Worm (Caenorhabditis elegans) whole organism, mixed stage, embryonic: ENCODE data around the gene Y49A3A.3.
A peak's percentile ranks its signal among the peaks of the same experiment; 100 is the strongest.

ENCODE experiments used
- M03D4.4 ChIP-seq: sonication (generic microtip); optimal IDR thresholded peaks from 2 replicates; lab custom pipeline; 2017; ENCODE audit warnings: mild to moderate bottlenecking, missing genetic modification characterization, missing compliant biosample characterization
- blmp-1 ChIP-seq: fragments of 150-350 bp; optimal IDR thresholded peaks from 2 replicates; lab custom pipeline; 2014; ENCODE audit warnings: missing biosample characterization, missing genetic modification characterization
- ceh-39 ChIP-seq: fragments of 150-350 bp; optimal IDR thresholded peaks from 2 replicates; lab custom pipeline; 2014; ENCODE audit warnings: missing biosample characterization, missing genetic modification characterization
- ceh-83 ChIP-seq: fragments of 200-800 bp; sonication (Bioruptor generic); optimal IDR thresholded peaks from 2 replicates; lab custom pipeline; 2018; ENCODE audit warnings: mild to moderate bottlenecking, missing genetic modification characterization, missing compliant biosample characterization
- ces-1 ChIP-seq: fragments of 150-350 bp; optimal IDR thresholded peaks from 2 replicates; lab custom pipeline; 2014; ENCODE audit warnings: missing biosample characterization, missing genetic modification reagents, missing genetic modification characterization
- cnd-1 ChIP-seq: fragments of 200-800 bp; sonication (Bioruptor generic); optimal IDR thresholded peaks from 2 replicates; lab custom pipeline; 2018; ENCODE audit warnings: mild to moderate bottlenecking, missing genetic modification characterization, missing compliant biosample characterization
- drap-1 ChIP-seq: fragments of 200-800 bp; sonication (Bioruptor generic); optimal IDR thresholded peaks from 3 replicates; lab custom pipeline; 2018; ENCODE audit warnings: mild to moderate bottlenecking, missing genetic modification characterization, missing compliant biosample characterization
- elt-1 ChIP-seq: sonication (generic microtip); optimal IDR thresholded peaks from 2 replicates; lab custom pipeline; 2017; ENCODE audit warnings: missing genetic modification characterization, mild to moderate bottlenecking, missing compliant biosample characterization, antibody characterized with exemption, moderate library complexity, borderline replicate concordance; ENCODE audit not compliant: insufficient read depth
- elt-3 ChIP-seq: fragments of 150-350 bp; optimal IDR thresholded peaks from 2 replicates; lab custom pipeline; 2014; ENCODE audit warnings: missing biosample characterization, missing genetic modification characterization
- flh-1 ChIP-seq: fragments of 200-800 bp; sonication (Bioruptor generic); optimal IDR thresholded peaks from 2 replicates; lab custom pipeline; 2018; ENCODE audit warnings: mild to moderate bottlenecking, missing genetic modification characterization, moderate library complexity, missing compliant biosample characterization
- hlh-1 ChIP-seq: fragments of 150-350 bp; optimal IDR thresholded peaks from 2 replicates; lab custom pipeline; 2014; ENCODE audit warnings: missing biosample characterization, missing genetic modification reagents, missing genetic modification characterization
- lin-13 ChIP-seq: fragments of 150-350 bp; optimal IDR thresholded peaks from 2 replicates; lab custom pipeline; 2014; ENCODE audit warnings: missing biosample characterization, missing genetic modification characterization
- lin-32 ChIP-seq: fragments of 200-800 bp; sonication (Bioruptor generic); optimal IDR thresholded peaks from 2 replicates; lab custom pipeline; 2018; ENCODE audit warnings: mild to moderate bottlenecking, missing genetic modification characterization, missing compliant biosample characterization
- lsy-2 ChIP-seq: fragments of 150-350 bp; optimal IDR thresholded peaks from 2 replicates; lab custom pipeline; 2014; ENCODE audit warnings: missing biosample characterization, missing genetic modification characterization
- nhr-12 ChIP-seq: fragments of 150-350 bp; optimal IDR thresholded peaks from 2 replicates; lab custom pipeline; 2014; ENCODE audit warnings: missing biosample characterization, missing genetic modification characterization
- nhr-2 ChIP-seq: fragments of 150-350 bp; optimal IDR thresholded peaks from 2 replicates; lab custom pipeline; 2014; ENCODE audit warnings: missing biosample characterization, missing genetic modification characterization
- nhr-237 ChIP-seq: fragments of 150-350 bp; optimal IDR thresholded peaks from 2 replicates; lab custom pipeline; 2014; ENCODE audit warnings: missing biosample characterization, missing genetic modification characterization
- nhr-28 ChIP-seq: fragments of 150-350 bp; optimal IDR thresholded peaks from 2 replicates; lab custom pipeline; 2014; ENCODE audit warnings: missing biosample characterization, missing genetic modification characterization
- nhr-76 ChIP-seq: sonication (generic microtip); optimal IDR thresholded peaks from 2 replicates; lab custom pipeline; 2017; ENCODE audit warnings: missing biosample characterization, missing genetic modification characterization
- pha-4 ChIP-seq: fragments of 150-350 bp; optimal IDR thresholded peaks from 2 replicates; lab custom pipeline; 2018; ENCODE audit warnings: missing biosample characterization, missing genetic modification reagents, missing genetic modification characterization
- sem-2 ChIP-seq: fragments of 200-800 bp; sonication (Bioruptor generic); optimal IDR thresholded peaks from 2 replicates; lab custom pipeline; 2018; ENCODE audit warnings: mild to moderate bottlenecking, missing genetic modification characterization, missing compliant biosample characterization
- snpc-4 ChIP-seq: fragments of 150-350 bp; optimal IDR thresholded peaks from 2 replicates; lab custom pipeline; 2014; ENCODE audit warnings: missing biosample characterization, missing genetic modification characterization
- sptf-1 ChIP-seq: sonication (generic microtip); optimal IDR thresholded peaks from 2 replicates; lab custom pipeline; 2017; ENCODE audit warnings: mild to moderate bottlenecking, missing genetic modification characterization, moderate library complexity, missing compliant biosample characterization
- tbx-8 ChIP-seq: fragments of 200-800 bp; sonication (Bioruptor generic); optimal IDR thresholded peaks from 2 replicates; lab custom pipeline; 2018; ENCODE audit warnings: mild to moderate bottlenecking, missing genetic modification characterization, moderate library complexity, missing compliant biosample characterization
- unc-120 ChIP-seq: sonication (generic microtip); optimal IDR thresholded peaks from 2 replicates; lab custom pipeline; 2017; ENCODE audit warnings: missing genetic modification characterization, missing compliant biosample characterization; ENCODE audit not compliant: poor library complexity, severe bottlenecking
- unc-39 ChIP-seq: fragments of 150-350 bp; optimal IDR thresholded peaks from 2 replicates; lab custom pipeline; 2014; ENCODE audit warnings: missing biosample characterization, missing genetic modification characterization
- unc-62 ChIP-seq: fragments of 150-350 bp; optimal IDR thresholded peaks from 2 replicates; lab custom pipeline; 2014; ENCODE audit warnings: missing biosample characterization, missing genetic modification reagents, missing genetic modification characterization
- zip-8 ChIP-seq: fragments of 150-350 bp; optimal IDR thresholded peaks from 2 replicates; lab custom pipeline; 2014; ENCODE audit warnings: missing biosample characterization, missing genetic modification characterization

Gene Y49A3A.3

DNA sequence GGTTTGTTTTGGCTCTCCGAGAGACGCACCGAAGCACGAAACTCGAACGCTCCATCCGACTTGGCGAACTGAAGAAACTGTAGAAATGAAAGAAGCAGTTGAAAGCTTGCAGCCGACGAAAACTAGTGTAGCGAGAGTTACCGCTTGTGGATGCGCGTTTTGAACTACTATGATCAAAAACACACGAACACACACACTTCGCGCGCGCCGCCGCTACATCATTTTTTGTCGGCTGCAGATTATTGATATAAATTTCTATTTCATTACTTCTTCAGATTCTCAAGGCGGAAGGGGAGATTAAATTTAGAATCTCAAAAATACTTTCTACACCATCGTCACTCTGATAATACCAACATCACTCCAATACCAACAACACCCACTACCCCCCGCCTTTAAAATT, 7.8 kb downstream of the Y49A3A.3 start:
- TF ChIP-seq M03D4.4 (tag; lab: Kevin White, UChicago): no peak
- TF ChIP-seq tbx-8 (GFP tag; lab: Kevin White, UChicago): no peak
- TF ChIP-seq ceh-39 (tag; lab: Kevin White, UChicago): no peak
- TF ChIP-seq elt-1: no peak
- TF ChIP-seq nhr-2 (tag; lab: Kevin White, UChicago): no peak
- no peak for TF ChIP-seq sptf-1 (tag; lab: Kevin White, UChicago)
- TF ChIP-seq unc-39: no peak
- no peak for TF ChIP-seq ces-1 (GFP tag; lab: Kevin White, UChicago)
- no peak for TF ChIP-seq drap-1 (GFP tag; lab: Kevin White, UChicago)
- no peak for TF ChIP-seq unc-120 (tag; lab: Kevin White, UChicago)
- TF ChIP-seq nhr-76 (tag; lab: Kevin White, UChicago): no peak
- no peak for TF ChIP-seq nhr-12
- no peak for TF ChIP-seq sem-2 (GFP tag; lab: Kevin White, UChicago)

DNA sequence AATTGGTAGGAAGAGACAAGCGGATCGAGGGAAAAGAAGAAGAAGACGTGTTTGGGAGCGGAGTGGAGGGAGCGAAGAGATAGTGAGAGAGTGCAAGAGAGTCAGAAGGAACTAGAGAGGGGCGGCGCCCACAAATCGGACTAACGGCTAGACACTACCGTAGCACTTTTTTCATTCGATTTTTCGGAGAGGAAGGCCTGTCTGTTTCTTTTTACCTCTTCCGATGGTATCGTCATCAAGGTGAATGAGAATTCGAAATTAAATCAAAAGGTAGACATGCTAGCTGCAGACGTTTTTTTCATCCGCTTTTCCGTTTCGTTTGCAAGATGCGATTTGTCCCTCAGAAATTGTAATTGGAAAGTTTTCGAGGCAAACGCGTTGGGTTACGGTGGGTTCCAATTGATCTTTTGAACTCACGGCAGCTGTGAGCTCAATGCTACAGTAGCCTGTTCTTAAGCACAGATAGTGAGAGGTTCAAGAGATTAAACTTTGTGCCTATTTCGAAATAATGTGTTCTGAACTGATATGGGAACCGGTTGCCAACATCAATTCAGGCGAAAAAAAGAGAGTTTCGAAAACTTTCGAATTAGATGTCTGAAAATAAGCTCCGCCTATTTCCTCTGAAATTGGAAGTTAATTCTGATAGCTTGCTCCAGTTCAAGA, 10.5 kb downstream of the Y49A3A.3 start:
- TF ChIP-seq drap-1 (GFP tag; lab: Kevin White, UChicago): no peak
- peak; percentile 60 for TF ChIP-seq lsy-2 (tag; lab: Kevin White, UChicago)

DNA sequence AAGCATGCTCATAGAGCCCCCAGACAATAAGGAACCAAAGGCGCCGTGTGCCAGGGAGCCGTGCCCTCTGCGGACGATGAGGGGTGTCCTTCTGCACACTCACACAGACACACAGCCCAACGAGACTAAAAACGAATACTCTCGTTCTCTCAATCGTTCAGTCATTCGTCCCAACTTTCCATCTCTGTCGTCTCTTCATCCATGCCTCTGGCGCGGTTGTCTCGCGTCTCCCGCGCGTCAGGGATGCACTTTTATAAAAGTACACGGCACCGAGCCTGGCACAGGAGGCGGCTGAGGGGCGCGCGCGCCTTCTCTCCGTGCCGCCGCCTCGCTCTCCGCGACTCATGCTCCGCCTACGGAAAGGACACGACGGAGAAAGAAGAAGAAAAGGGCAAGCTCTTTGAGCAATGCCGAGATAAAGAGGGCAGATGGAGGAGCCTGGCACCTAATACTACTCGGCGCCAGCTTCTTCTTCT, 12.3 kb downstream of the Y49A3A.3 start:
- no peak for TF ChIP-seq hlh-1 (tag; lab: Kevin White, UChicago)
- no peak for TF ChIP-seq unc-62 (GFP tag; lab: Kevin White, UChicago)
- TF ChIP-seq elt-3 (tag; lab: Kevin White, UChicago): no peak
- no peak for TF ChIP-seq nhr-76 (tag; lab: Kevin White, UChicago)
- no peak for TF ChIP-seq nhr-2 (tag; lab: Kevin White, UChicago)
- no peak for TF ChIP-seq ceh-39 (tag; lab: Kevin White, UChicago)
- TF ChIP-seq ceh-83 (GFP tag; lab: Kevin White, UChicago): no peak
- no peak for TF ChIP-seq elt-1

DNA sequence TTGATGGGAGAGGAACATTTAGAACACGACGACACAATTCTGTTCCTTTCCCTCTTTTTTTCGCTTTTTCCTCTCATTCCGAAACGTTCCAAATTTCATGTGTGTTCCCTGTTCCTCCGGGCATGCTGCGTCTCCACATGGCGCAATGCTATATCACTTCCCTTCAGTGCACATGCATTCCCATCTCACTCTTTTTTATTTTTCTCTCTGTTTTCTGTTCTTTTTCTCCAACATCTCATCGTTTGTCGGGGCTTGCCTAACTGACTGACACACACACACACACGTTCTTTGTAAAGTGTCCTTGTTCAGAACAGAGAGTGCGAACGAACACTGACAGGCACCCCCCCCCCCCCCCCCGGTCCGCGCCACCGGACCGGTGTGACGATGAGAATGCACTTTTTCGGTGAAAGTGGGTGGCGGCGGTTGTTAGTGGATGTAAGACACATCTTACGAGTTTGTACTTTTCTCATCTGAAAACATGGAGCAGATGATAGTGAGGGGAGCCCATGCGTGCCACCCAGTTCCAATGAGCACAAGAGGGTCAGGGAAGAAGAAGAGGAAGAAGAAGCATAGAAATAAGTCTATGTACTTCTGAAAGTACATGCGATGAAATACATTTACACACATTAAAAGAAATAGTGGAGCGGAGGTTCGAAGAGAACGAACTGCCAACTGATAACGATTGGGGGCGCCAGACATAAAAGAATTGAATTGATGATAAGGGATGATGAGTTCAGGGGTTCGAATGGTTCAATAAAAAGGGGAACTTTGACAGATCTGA, 14.3 kb downstream of the Y49A3A.3 start:
- TF ChIP-seq sptf-1 (tag; lab: Kevin White, UChicago): peak; percentile 11
- peak; percentile 21 for TF ChIP-seq drap-1 (GFP tag; lab: Kevin White, UChicago)
- peak; percentile 33 for TF ChIP-seq lin-32 (GFP tag; lab: Kevin White, UChicago)
- TF ChIP-seq nhr-237 (tag; lab: Kevin White, UChicago): no peak
- no peak for TF ChIP-seq nhr-76 (tag; lab: Kevin White, UChicago)
- TF ChIP-seq nhr-12: no peak
- TF ChIP-seq, all 35 proteins: peak for 3

DNA sequence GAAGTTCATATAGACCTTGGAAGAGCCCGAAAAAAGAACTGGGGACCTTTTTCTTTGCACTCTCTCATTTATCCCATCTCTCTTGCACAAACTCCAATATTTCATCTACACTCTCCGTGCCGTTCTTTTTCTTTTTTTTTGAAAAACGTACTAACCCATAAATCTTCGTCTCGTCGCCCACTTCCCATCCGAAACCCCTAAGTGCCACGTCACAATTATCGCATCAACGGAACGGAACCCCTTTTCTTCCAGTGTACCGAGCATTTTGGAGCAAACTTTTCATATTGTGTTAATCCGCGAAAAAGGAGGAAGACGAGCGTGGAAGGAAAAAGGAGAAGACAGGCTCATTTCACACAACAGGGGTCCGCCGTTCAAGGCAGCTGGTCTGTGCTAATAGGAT, 15.2 kb downstream of the Y49A3A.3 start:
- no peak for TF ChIP-seq sem-2 (GFP tag; lab: Kevin White, UChicago)
- no peak for TF ChIP-seq elt-3 (tag; lab: Kevin White, UChicago)
- no peak for TF ChIP-seq nhr-2 (tag; lab: Kevin White, UChicago)
- no peak for TF ChIP-seq drap-1 (GFP tag; lab: Kevin White, UChicago)
- TF ChIP-seq zip-8: no peak
- TF ChIP-seq nhr-12: no peak
- no peak for TF ChIP-seq unc-39
- no peak for TF ChIP-seq lin-13 (tag; lab: Kevin White, UChicago)
- no peak for TF ChIP-seq flh-1
- TF ChIP-seq snpc-4: no peak
- no peak for TF ChIP-seq cnd-1 (tag; lab: Kevin White, UChicago)
- TF ChIP-seq nhr-28 (tag; lab: Kevin White, UChicago): no peak
- no peak for TF ChIP-seq tbx-8 (GFP tag; lab: Kevin White, UChicago)
- TF ChIP-seq blmp-1 (tag; lab: Kevin White, UChicago): no peak
- TF ChIP-seq pha-4 (tag; lab: Kevin White, UChicago): no peak
